Worm (Caenorhabditis elegans): ENCODE measurements around the gene fat-4.
"Not testable (repeated sequence)": the region's sequence is repeated elsewhere in the genome, so short reads cannot be mapped to it uniquely, and the experiment has no call there.

The fat-4 gene

DNA sequence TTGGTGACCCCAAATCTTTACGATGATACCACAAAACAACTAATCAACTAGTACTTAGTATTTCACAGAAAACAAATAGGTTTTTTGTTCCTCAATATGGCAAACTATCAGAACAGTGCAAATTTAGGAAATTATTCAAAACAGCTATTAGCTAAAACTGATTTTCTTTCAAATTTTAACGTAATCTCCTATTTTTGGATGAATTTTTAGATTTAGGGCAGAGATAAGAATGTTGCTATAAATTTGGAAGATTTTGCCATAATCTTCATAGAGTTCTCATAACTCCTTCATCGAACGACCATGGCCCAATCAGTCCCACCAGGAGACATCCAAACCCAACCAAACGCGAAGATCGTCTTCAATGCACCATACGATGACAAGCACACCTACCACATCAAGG lies 38.1 kb downstream of the fat-4 start, which contains the start of gene msp-10:
Gene msp-10, plus strand, starts transcription at position 301 of the 400 bp plus-strand sequence.
- TF ChIP-seq unc-130 (GFP tag; optimal IDR thresholded peaks at IDR 0.05); madf-5 (GFP tag; IDR thresholded peaks at IDR 0.05); daf-12 (tag; optimal IDR thresholded peaks at IDR 0.05): not testable (repeated sequence)

DNA sequence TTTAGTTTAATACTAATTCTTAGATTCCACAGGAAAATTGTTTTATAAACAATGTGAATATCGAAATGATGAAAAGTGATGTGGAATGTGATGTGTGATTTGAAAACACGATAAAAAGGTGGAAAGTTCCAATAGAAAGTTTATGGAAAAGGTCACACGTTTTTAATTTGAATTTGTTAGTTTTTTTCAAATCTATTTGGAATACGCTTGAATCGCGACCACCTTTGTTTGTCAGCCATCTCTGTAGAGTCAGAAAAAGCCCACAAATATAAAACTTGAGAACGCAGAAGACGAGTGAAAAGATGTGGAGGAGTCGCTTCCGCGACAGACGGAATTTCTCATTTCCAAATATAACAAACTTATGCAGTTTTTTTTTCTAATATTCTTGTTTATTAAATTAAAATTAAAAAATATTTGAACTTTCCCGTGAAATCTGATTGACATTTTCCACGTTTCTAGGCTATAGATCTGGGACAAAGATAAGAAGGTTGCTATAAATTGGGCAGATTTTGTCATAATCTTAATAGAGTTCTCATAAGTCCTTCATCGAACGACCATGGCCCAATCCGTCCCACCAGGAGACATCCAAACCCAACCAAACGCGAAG lies 41.9 kb downstream of the fat-4 start, which contains the start of the genes kin-24 and msp-56:
Gene kin-24, minus strand, starts transcription at position 101 of the 607 bp plus-strand sequence.
Gene msp-56, plus strand, starts transcription at position 557 of the 607 bp plus-strand sequence.
- TF ChIP-seq dmd-8 (GFP tag; IDR thresholded peaks at IDR 0.05), result 0 out of 2 replicates have a peak, but pooled peaks have one; percentile 35
- TF ChIP-seq dpl-1 (GFP tag; optimal IDR thresholded peaks at IDR 0.05), result no peak

DNA sequence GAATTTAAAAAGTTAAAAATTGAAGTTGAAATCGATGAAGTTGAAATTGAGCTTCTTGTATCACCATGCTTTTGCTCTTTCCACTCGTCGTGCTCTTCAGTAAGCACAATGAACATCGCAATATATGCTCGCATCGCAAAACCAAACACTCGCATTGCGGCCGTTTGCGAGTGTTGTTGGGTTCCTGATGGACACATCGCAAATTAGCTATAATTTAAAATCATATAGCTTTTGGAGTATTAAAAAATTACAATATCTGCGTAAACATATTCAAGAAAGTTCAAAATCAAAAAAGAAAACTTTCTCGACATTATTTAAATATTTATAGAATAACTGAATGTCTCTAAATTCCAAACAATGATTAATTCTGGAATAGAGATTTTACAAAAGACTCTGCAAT lies 42.8 kb downstream of the fat-4 start, which contains the start of gene K07F5.17:
Gene K07F5.17, plus strand, starts transcription at position 301 of the 400 bp plus-strand sequence.
- TF ChIP-seq egl-27 (tag; optimal IDR thresholded peaks at IDR 0.05) (no peak), T26A8.4 (GFP tag; IDR thresholded peaks at IDR 0.05) (no peak), lin-39 (tag; optimal IDR thresholded peaks at IDR 0.05) (no peak), dpl-1 (GFP tag; optimal IDR thresholded peaks at IDR 0.05) (no peak), Y75B8A.6 (GFP tag; IDR thresholded peaks at IDR 0.05) (no peak)

DNA sequence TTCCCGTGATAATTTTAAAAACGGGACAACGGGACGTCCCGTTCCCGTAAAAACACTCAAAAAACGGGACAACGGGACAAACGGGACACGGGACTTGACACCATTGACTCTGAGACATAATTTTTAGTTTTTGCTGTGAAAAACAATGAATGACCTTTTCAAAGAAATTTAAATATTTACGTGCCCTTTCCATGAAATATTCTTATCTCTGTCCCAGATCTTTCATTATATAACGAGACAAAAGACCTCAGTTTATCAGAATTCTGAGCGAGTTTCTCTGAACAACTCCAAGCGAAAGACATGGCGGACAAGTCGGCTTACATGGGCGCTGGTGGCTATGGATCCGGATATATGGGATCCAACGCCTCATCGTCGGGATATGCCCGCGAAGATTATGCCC lies 44.5 kb downstream of the fat-4 start, which contains the start of gene nspd-2:
Gene nspd-2, plus strand, starts transcription at position 301 of the 400 bp plus-strand sequence.
- TF ChIP-seq lim-7 (GFP tag; IDR thresholded peaks at IDR 0.05), result no peak
- no peak for TF ChIP-seq nhr-102 (tag; optimal IDR thresholded peaks at IDR 0.05)
- TF ChIP-seq F44E2.7 (GFP tag; IDR thresholded peaks at IDR 0.05), result no peak
- TF ChIP-seq ama-1 (optimal IDR thresholded peaks at IDR 0.05), result no peak
- peak in 1 of 2 experiments; percentile 71 for TF ChIP-seq unc-62 (GFP tag; optimal IDR thresholded peaks at IDR 0.05 in 1 of 2)
- no peak for TF ChIP-seq unc-62 (tag; optimal IDR thresholded peaks at IDR 0.05)
- TF ChIP-seq nhr-25 (tag; optimal IDR thresholded peaks at IDR 0.05; ENCODE audit: borderline replicate concordance, insufficient read depth), result no peak

DNA sequence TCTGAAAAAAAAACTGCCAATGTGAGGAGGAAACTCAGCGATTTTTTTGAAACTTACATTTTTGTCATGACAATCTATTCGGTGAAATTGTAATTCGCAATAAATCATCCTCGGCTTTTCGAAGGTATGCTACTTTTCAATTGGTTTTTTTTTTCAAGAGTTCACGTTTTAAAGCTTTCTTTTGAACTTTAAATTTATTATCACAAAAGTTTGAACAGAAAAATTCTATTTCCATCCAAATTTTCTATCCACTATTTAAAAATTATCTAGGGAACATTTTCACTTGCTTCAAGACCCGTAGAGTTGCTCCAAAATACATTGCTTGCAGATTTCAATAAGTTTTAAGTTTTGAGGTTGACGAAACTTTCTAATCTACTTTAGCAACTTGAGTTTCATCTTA lies 47.3 kb downstream of the fat-4 start, which contains the start of gene K07F5.6:
Gene K07F5.6, minus strand, starts transcription at position 101 of the 400 bp plus-strand sequence.
- no peak for TF ChIP-seq lim-7 (GFP tag; IDR thresholded peaks at IDR 0.05)
- TF ChIP-seq lin-15B (tag; optimal IDR thresholded peaks at IDR 0.05), result no peak
- TF ChIP-seq vab-7 (GFP tag; IDR thresholded peaks at IDR 0.05), result no peak
- TF ChIP-seq snpc-4 (tag; optimal IDR thresholded peaks at IDR 0.05), result no peak
- TF ChIP-seq unc-130 (GFP tag; optimal IDR thresholded peaks at IDR 0.05), result no peak
- TF ChIP-seq daf-12 (tag; optimal IDR thresholded peaks at IDR 0.05), result no peak
- no peak for TF ChIP-seq ceh-82 (tag; optimal IDR thresholded peaks at IDR 0.05)
- TF ChIP-seq ceh-62 (tag; optimal IDR thresholded peaks at IDR 0.05), result no peak

DNA sequence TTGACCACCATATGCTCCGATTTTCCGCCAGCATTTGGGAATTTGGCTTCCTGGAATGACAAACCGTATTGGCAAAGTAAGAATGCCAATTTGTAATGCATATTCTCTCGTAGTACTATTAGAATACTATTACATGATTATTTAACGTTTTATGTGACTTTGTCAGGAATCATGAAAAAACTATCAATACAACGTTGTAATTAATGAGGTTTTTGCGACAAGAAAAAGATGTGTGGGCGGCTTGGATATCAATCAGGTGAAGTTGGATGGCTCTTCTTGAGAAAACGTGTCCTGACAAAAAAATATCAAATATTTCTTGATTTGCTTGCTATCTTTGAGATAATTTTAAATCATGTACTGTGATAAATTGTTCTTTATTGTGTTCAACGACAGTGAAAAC lies 48.8 kb downstream of the fat-4 start, which contains the start of gene K07F5.7:
Gene K07F5.7, minus strand, starts transcription at position 101 of the 400 bp plus-strand sequence.
- no peak for TF ChIP-seq mdt-29 (GFP tag; IDR thresholded peaks at IDR 0.05)
- no peak for TF ChIP-seq saeg-2 (GFP tag; IDR thresholded peaks at IDR 0.05)
- TF ChIP-seq unc-62 (GFP tag; optimal IDR thresholded peaks at IDR 0.05 in 1 of 2), result no peak
- no peak for TF ChIP-seq unc-62 (tag; optimal IDR thresholded peaks at IDR 0.05)
- no peak for TF ChIP-seq hlh-30 (tag; optimal IDR thresholded peaks at IDR 0.05; ENCODE audit: insufficient read depth)
- TF ChIP-seq nhr-77 (tag; optimal IDR thresholded peaks at IDR 0.05), result no peak
- no peak for TF ChIP-seq ztf-7 (tag; optimal IDR thresholded peaks at IDR 0.05)
- TF ChIP-seq aha-1 (tag), result peak; percentile 64

DNA sequence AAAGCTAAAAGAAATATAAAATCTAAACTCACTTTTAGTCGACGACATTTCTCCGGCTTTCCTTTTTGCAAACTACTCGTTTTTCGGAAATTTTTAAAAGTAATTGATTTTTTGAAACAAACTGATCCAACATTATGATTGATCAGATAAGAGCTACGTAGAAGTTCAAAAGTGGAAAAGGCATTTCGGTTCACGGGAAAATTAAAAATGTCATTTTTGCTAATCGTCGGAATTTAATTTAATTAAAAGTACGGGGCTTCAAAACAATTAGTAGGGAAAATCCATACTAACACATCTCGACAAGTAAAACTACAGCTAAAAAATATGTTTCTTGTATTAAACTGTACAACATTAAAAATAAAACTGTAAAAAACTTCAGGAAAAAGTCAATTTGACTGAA lies 50.4 kb downstream of the fat-4 start, which contains the start of gene K07F5.8:
Gene K07F5.8, minus strand, starts transcription at position 101 of the 400 bp plus-strand sequence.
- no peak for TF ChIP-seq Y5F2A.4 (GFP tag; optimal IDR thresholded peaks at IDR 0.05)
